Worm (Caenorhabditis elegans) whole organism, early embryonic: ENCODE results near the gene ZK1073.1.

Experiments used
- F13C5.2 ChIP-seq: sonication (generic microtip); optimal IDR thresholded peaks from 2 replicates; lab custom pipeline; 2017; ENCODE audit warnings: mild to moderate bottlenecking, missing genetic modification characterization, inconsistent platforms, missing compliant biosample characterization
- ama-1 ChIP-seq: fragments of 150-350 bp; optimal IDR thresholded peaks from 2 replicates; lab custom pipeline; 2014
- ets-7 ChIP-seq: sonication (generic microtip); optimal IDR thresholded peaks from 2 replicates; lab custom pipeline; 2016; ENCODE audit warnings: missing genotype, missing genetic modification characterization, missing compliant biosample characterization
- flt-1 ChIP-seq: fragments of 200-800 bp; sonication (Bioruptor generic); IDR thresholded peaks from 2 replicates; pipeline ENCODE4 v1.3.6; 2022; ENCODE audit warnings: missing genetic modification characterization, missing compliant biosample characterization
- hmg-4 ChIP-seq: fragments of 200-800 bp; sonication (Bioruptor generic); optimal IDR thresholded peaks from 2 replicates; lab custom pipeline; 2018; ENCODE audit warnings: mild to moderate bottlenecking, missing genetic modification characterization, missing compliant biosample characterization
- hnd-1 ChIP-seq: sonication (generic microtip); optimal IDR thresholded peaks from 2 replicates; lab custom pipeline; 2016; ENCODE audit warnings: missing genetic modification characterization, missing compliant biosample characterization
- pes-1 ChIP-seq: fragments of 200-800 bp; sonication (Bioruptor generic); IDR thresholded peaks from 2 replicates; pipeline ENCODE4 v1.3.6; 2022; ENCODE audit warnings: missing genetic modification reagents, missing genetic modification characterization, missing compliant biosample characterization
- sea-1 ChIP-seq: fragments of 200-800 bp; sonication (Bioruptor generic); conservative IDR thresholded peaks from 2 replicates; pipeline ENCODE4 v1.3.6; 2022; ENCODE audit warnings: missing genetic modification characterization, missing compliant biosample characterization
- tra-4 ChIP-seq: sonication (generic microtip); optimal IDR thresholded peaks from 2 replicates; lab custom pipeline; 2017; ENCODE audit warnings: missing genetic modification characterization, missing compliant biosample characterization

ce11 chrX:16098104-16098638 is 30.5 kb downstream of the ZK1073.1 start:
- no peak for TF ChIP-seq flt-1 (GFP tag; lab: Robert Waterston, UW)
- TF ChIP-seq tra-4 (tag; lab: Kevin White, UChicago): no peak
- TF ChIP-seq F13C5.2 (tag; lab: Kevin White, UChicago): no peak
- no peak for TF ChIP-seq ama-1 (lab: Kevin White, UChicago)
- no peak for TF ChIP-seq ets-7 (tag; lab: Kevin White, UChicago)
- no peak for TF ChIP-seq hnd-1 (tag; lab: Kevin White, UChicago)
- no peak for TF ChIP-seq pes-1 (GFP tag; lab: Robert Waterston, UW)
- TF ChIP-seq sea-1 (GFP tag; lab: Robert Waterston, UW): no peak
- no peak for TF ChIP-seq hmg-4 (GFP tag; lab: Kevin White, UChicago)
